Worm (Caenorhabditis elegans) whole organism, L4 larva: ENCODE measurements around the gene slc-17.5.
A peak's percentile ranks its signal among the peaks of the same experiment; 100 is the strongest.

Source experiments
- F26F4.8 ChIP-seq: fragments of 200-800 bp; sonication (Bioruptor generic); conservative IDR thresholded peaks from 2 replicates; pipeline ENCODE4 v1.3.6; 2022; ENCODE audit warnings: missing genetic modification characterization, missing compliant biosample characterization
- F37D6.2 ChIP-seq: sonication (generic microtip); optimal IDR thresholded peaks from 2 replicates; lab custom pipeline; 2016; ENCODE audit warnings: mild to moderate bottlenecking, missing genetic modification characterization, missing compliant biosample characterization
- F49E8.2 ChIP-seq: sonication (generic microtip); optimal IDR thresholded peaks from 2 replicates; lab custom pipeline; 2016; ENCODE audit warnings: missing compliant biosample characterization, mild to moderate bottlenecking, missing genetic modification characterization, borderline replicate concordance
- R02D3.7 ChIP-seq: fragments of 150-350 bp; sonication (generic microtip); optimal IDR thresholded peaks from 3 replicates; lab custom pipeline; 2014; ENCODE audit warnings: missing biosample characterization, missing genetic modification characterization
- T20F7.1 ChIP-seq: fragments of 200-800 bp; sonication (Bioruptor generic); optimal IDR thresholded peaks from 2 replicates; lab custom pipeline; 2018; ENCODE audit warnings: mild to moderate bottlenecking, missing genetic modification characterization, missing compliant biosample characterization
- Y105C5A.15 ChIP-seq: fragments of 200-800 bp; sonication (Bioruptor generic); IDR thresholded peaks from 2 replicates; pipeline ENCODE4 v1.3.6; 2022; ENCODE audit warnings: missing genetic modification characterization, missing compliant biosample characterization
- Y48G9A.11 ChIP-seq: fragments of 200-800 bp; sonication (Bioruptor generic); IDR thresholded peaks from 2 replicates; pipeline ENCODE4 v1.3.6; 2022; ENCODE audit warnings: missing genetic modification reagents, missing genetic modification characterization, missing compliant biosample characterization
- Y5F2A.4 ChIP-seq: fragments of 200-800 bp; sonication (Bioruptor generic); optimal IDR thresholded peaks from 2 replicates; lab custom pipeline; 2018; ENCODE audit warnings: mild to moderate bottlenecking, missing genetic modification characterization, missing compliant biosample characterization
- ZK337.2 ChIP-seq: fragments of 200-800 bp; sonication (Bioruptor generic); IDR thresholded peaks from 2 replicates; pipeline ENCODE4 v1.3.6; 2022; ENCODE audit warnings: missing genetic modification reagents, missing genetic modification characterization, missing compliant biosample characterization
- aly-2 ChIP-seq: sonication (generic microtip); optimal IDR thresholded peaks from 2 replicates; lab custom pipeline; 2018; ENCODE audit warnings: missing biosample characterization, missing genetic modification characterization
- ama-1 ChIP-seq: fragments of 150-350 bp; optimal IDR thresholded peaks from 2 replicates; lab custom pipeline; 2014; ENCODE audit warnings: inconsistent platforms, mixed read lengths
- attf-4 ChIP-seq: sonication (generic microtip); optimal IDR thresholded peaks from 3 replicates; lab custom pipeline; 2017; ENCODE audit warnings: missing biosample characterization, missing genetic modification characterization
- ceh-44 ChIP-seq: fragments of 200-800 bp; sonication (Bioruptor generic); IDR thresholded peaks from 2 replicates; pipeline ENCODE4 v1.3.6; 2022; ENCODE audit warnings: missing genetic modification reagents, missing genetic modification characterization, missing compliant biosample characterization
- ceh-62 ChIP-seq: sonication (generic microtip); optimal IDR thresholded peaks from 2 replicates; lab custom pipeline; 2017; ENCODE audit warnings: missing biosample characterization, missing genetic modification characterization
- ceh-82 ChIP-seq: sonication (generic microtip); optimal IDR thresholded peaks from 2 replicates; lab custom pipeline; 2017; ENCODE audit warnings: missing biosample characterization, missing genetic modification characterization
- daf-12 ChIP-seq: fragments of 150-350 bp; optimal IDR thresholded peaks from 2 replicates; lab custom pipeline; 2014; ENCODE audit warnings: missing biosample characterization, missing genetic modification reagents, missing genetic modification characterization
- daf-16 ChIP-seq, 3 experiments: sonication (generic microtip); optimal IDR thresholded peaks; 2 replicates each; lab custom pipeline; 2016 to 2017; ENCODE audit warnings: missing genetic modification characterization in 3 of 3, missing genetic modification reagents in 3 of 3, mild to moderate bottlenecking in 2 of 3, missing compliant biosample characterization in 2 of 3, missing biosample characterization in 1 of 3, moderate library complexity in 1 of 3
- dmd-6 ChIP-seq: fragments of 200-800 bp; sonication (Bioruptor generic); IDR thresholded peaks from 2 replicates; pipeline ENCODE4 v1.3.6; 2022; ENCODE audit warnings: missing genetic modification reagents, missing genetic modification characterization, missing compliant biosample characterization
- dmd-8 ChIP-seq: fragments of 200-800 bp; sonication (Bioruptor generic); IDR thresholded peaks from 2 replicates; pipeline ENCODE4 v1.3.6; 2022; ENCODE audit warnings: missing genetic modification characterization, missing compliant biosample characterization
- dmd-9 ChIP-seq: fragments of 200-800 bp; sonication (Bioruptor generic); IDR thresholded peaks from 2 replicates; pipeline ENCODE4 v1.3.6; 2022; ENCODE audit warnings: missing genetic modification reagents, missing genetic modification characterization, missing compliant biosample characterization
- duxl-1 ChIP-seq: sonication (generic microtip); optimal IDR thresholded peaks from 2 replicates; lab custom pipeline; 2016; ENCODE audit warnings: mild to moderate bottlenecking, missing genetic modification characterization, moderate library complexity, missing compliant biosample characterization; ENCODE audit not compliant: poor library complexity
- dve-1 ChIP-seq: sonication (generic microtip); optimal IDR thresholded peaks from 2 replicates; lab custom pipeline; 2017; ENCODE audit warnings: antibody characterized with exemption, mild to moderate bottlenecking, missing genetic modification characterization, missing compliant biosample characterization; ENCODE audit not compliant: insufficient read depth
- fkh-10 ChIP-seq: fragments of 150-350 bp; optimal IDR thresholded peaks from 2 replicates; lab custom pipeline; 2014; ENCODE audit warnings: missing biosample characterization, missing genetic modification reagents, missing genetic modification characterization
- gei-8 ChIP-seq: fragments of 200-800 bp; sonication (Bioruptor generic); optimal IDR thresholded peaks from 2 replicates; lab custom pipeline; 2018; ENCODE audit warnings: mild to moderate bottlenecking, missing genetic modification characterization, missing compliant biosample characterization
- hlh-30 ChIP-seq: sonication (generic microtip); optimal IDR thresholded peaks from 2 replicates; lab custom pipeline; 2017; ENCODE audit warnings: antibody characterized with exemption, mild to moderate bottlenecking, missing genetic modification characterization, missing compliant biosample characterization; ENCODE audit not compliant: insufficient read depth
- jun-1 ChIP-seq: fragments of 150-350 bp; optimal IDR thresholded peaks from 2 replicates; lab custom pipeline; 2014; ENCODE audit warnings: missing biosample characterization, missing genetic modification reagents, missing genetic modification characterization
- lin-15B ChIP-seq: fragments of 150-350 bp; sonication (generic microtip); optimal IDR thresholded peaks from 3 replicates; lab custom pipeline; 2014; ENCODE audit warnings: missing biosample characterization, missing genetic modification characterization
- lin-38 ChIP-seq: fragments of 200-800 bp; sonication (Bioruptor generic); IDR thresholded peaks from 2 replicates; pipeline ENCODE4 v1.3.6; 2022; ENCODE audit warnings: missing genetic modification reagents, missing genetic modification characterization, missing compliant biosample characterization
- lir-3 ChIP-seq: sonication (generic microtip); optimal IDR thresholded peaks from 2 replicates; lab custom pipeline; 2016; ENCODE audit warnings: mild to moderate bottlenecking, missing genetic modification characterization, missing compliant biosample characterization
- lsy-2 ChIP-seq, 2 experiments: fragments of 150-350 bp in 1 of 2; sonication (generic microtip) in 1 of 2; optimal IDR thresholded peaks; 2 replicates each; lab custom pipeline; 2014 to 2017; ENCODE audit warnings: missing biosample characterization in 2 of 2, missing genetic modification characterization in 2 of 2
- madf-5 ChIP-seq, 2 experiments: fragments of 200-800 bp; sonication (Bioruptor generic); IDR thresholded peaks; 2 replicates each; pipeline ENCODE4 v1.3.6; 2022; ENCODE audit warnings: missing compliant biosample characterization in 2 of 2, missing genetic modification characterization in 2 of 2
- mes-2 ChIP-seq: sonication (generic microtip); optimal IDR thresholded peaks from 2 replicates; lab custom pipeline; 2016; ENCODE audit warnings: missing genotype, mild to moderate bottlenecking, missing genetic modification characterization, missing compliant biosample characterization; ENCODE audit not compliant: poor library complexity, severe bottlenecking
- mxl-3 ChIP-seq: fragments of 200-800 bp; sonication (Bioruptor generic); optimal IDR thresholded peaks from 2 replicates; lab custom pipeline; 2018; ENCODE audit warnings: mild to moderate bottlenecking, missing genetic modification characterization, missing compliant biosample characterization
- nhr-102 ChIP-seq: sonication (generic microtip); optimal IDR thresholded peaks from 2 replicates; lab custom pipeline; 2016; ENCODE audit warnings: mild to moderate bottlenecking, missing genetic modification characterization, moderate library complexity, missing compliant biosample characterization
- nhr-11 ChIP-seq: fragments of 150-350 bp; optimal IDR thresholded peaks from 2 replicates; lab custom pipeline; 2014; ENCODE audit warnings: missing biosample characterization, missing genetic modification characterization
- nhr-237 ChIP-seq: sonication (generic microtip); optimal IDR thresholded peaks from 2 replicates; lab custom pipeline; 2017; ENCODE audit warnings: missing biosample characterization, missing genetic modification characterization
- nhr-28 ChIP-seq: fragments of 150-350 bp; optimal IDR thresholded peaks from 2 replicates; lab custom pipeline; 2014; ENCODE audit warnings: missing biosample characterization, missing genetic modification characterization
- nhr-41 ChIP-seq: fragments of 200-800 bp; sonication (Bioruptor generic); IDR thresholded peaks from 2 replicates; pipeline ENCODE4 v1.3.6; 2022; ENCODE audit warnings: missing genetic modification reagents, missing genetic modification characterization, missing compliant biosample characterization
- nhr-42 ChIP-seq: fragments of 200-800 bp; sonication (Bioruptor generic); IDR thresholded peaks from 2 replicates; pipeline ENCODE4 v1.3.6; 2022; ENCODE audit warnings: missing genetic modification characterization, missing compliant biosample characterization
- nhr-48 ChIP-seq: sonication (generic microtip); optimal IDR thresholded peaks from 2 replicates; lab custom pipeline; 2016; ENCODE audit warnings: mild to moderate bottlenecking, missing genetic modification characterization, missing compliant biosample characterization
- nhr-6 ChIP-seq: fragments of 150-350 bp; optimal IDR thresholded peaks from 2 replicates; lab custom pipeline; 2014; ENCODE audit warnings: missing biosample characterization, missing genetic modification characterization
- nhr-77 ChIP-seq: fragments of 150-350 bp; optimal IDR thresholded peaks from 2 replicates; lab custom pipeline; 2014; ENCODE audit warnings: missing biosample characterization, missing genetic modification characterization
- php-3 ChIP-seq: fragments of 200-800 bp; sonication (Bioruptor generic); IDR thresholded peaks from 2 replicates; pipeline ENCODE4 v1.3.6; 2022; ENCODE audit warnings: missing genetic modification reagents, missing genetic modification characterization, missing compliant biosample characterization
- pqm-1 ChIP-seq: sonication (generic microtip); optimal IDR thresholded peaks from 2 replicates; lab custom pipeline; 2017; ENCODE audit warnings: missing biosample characterization, missing genetic modification characterization
- rbr-2 ChIP-seq: sonication (generic microtip); optimal IDR thresholded peaks from 2 replicates; lab custom pipeline; 2016; ENCODE audit warnings: missing genotype, missing genetic modification characterization, missing compliant biosample characterization
- sdz-12 ChIP-seq: fragments of 200-800 bp; sonication (Bioruptor generic); optimal IDR thresholded peaks from 2 replicates; lab custom pipeline; 2018; ENCODE audit warnings: mild to moderate bottlenecking, missing genetic modification characterization, missing compliant biosample characterization
- skn-1 ChIP-seq: fragments of 150-350 bp; optimal IDR thresholded peaks from 2 replicates; lab custom pipeline; 2014; ENCODE audit warnings: missing biosample characterization, missing genetic modification characterization
- snpc-4 ChIP-seq: fragments of 150-350 bp; optimal IDR thresholded peaks from 2 replicates; lab custom pipeline; 2014; ENCODE audit warnings: missing biosample characterization, missing genetic modification characterization
- tra-1 ChIP-seq: fragments of 200-800 bp; sonication (Bioruptor generic); IDR thresholded peaks from 2 replicates; pipeline ENCODE4 v1.3.6; 2022; ENCODE audit warnings: missing genetic modification reagents, missing genetic modification characterization, missing compliant biosample characterization
- unc-130 ChIP-seq: sonication (generic microtip); optimal IDR thresholded peaks from 2 replicates; lab custom pipeline; 2016; ENCODE audit warnings: missing genetic modification reagents, missing genetic modification characterization, missing compliant biosample characterization
- unc-62 ChIP-seq, 3 experiments: fragments of 150-350 bp in 1 of 3; sonication (generic microtip); optimal IDR thresholded peaks in 2 of 3; peaks in 1 of 3; 1 replicate in 1 of 3; 2 replicates in 2 of 3; lab custom pipeline; 2014 to 2017; ENCODE audit warnings: missing biosample characterization in 3 of 3, missing genetic modification characterization in 3 of 3, missing genetic modification reagents in 3 of 3, missing genotype in 1 of 3
- zfp-3 ChIP-seq: fragments of 200-800 bp; sonication (Bioruptor generic); conservative IDR thresholded peaks from 2 replicates; pipeline ENCODE4 v1.3.6; 2022; ENCODE audit warnings: missing genetic modification reagents, missing genetic modification characterization, missing compliant biosample characterization

The slc-17.5 gene

DNA sequence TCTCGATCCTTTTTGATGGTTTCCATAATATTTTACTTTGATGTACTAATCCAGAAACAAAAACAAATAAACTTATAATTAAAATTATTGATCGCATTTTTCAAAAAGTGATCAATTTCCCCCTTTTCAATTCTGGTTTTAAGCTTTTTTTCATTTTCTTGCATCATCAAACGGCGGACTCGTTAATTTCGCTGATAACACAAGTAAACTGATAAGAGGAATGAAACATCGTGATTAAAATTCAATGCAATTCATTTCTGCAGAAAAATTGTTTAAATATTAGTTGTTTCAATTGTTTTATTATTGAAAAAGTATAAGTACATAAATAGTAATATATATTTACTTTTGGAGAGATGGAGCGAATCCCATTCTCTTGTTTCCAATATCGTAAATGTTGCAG, 17.4 kb downstream of the slc-17.5 start:
- TF ChIP-seq ceh-44 (GFP tag; lab: Robert Waterston, UW), result no peak
- TF ChIP-seq snpc-4 (tag; lab: Kevin White, UChicago), result no peak
- TF ChIP-seq skn-1, result no peak
- peak; percentile 28 for TF ChIP-seq nhr-48 (tag; lab: Kevin White, UChicago)
- no peak for TF ChIP-seq madf-5 (GFP tag; IDR thresholded peaks at IDR 0.05; lab: Robert Waterston, UW)
- no peak for TF ChIP-seq F26F4.8 (GFP tag; lab: Robert Waterston, UW)
- TF ChIP-seq Y5F2A.4 (GFP tag; lab: Kevin White, UChicago), result no peak
- no peak for TF ChIP-seq aly-2 (tag; lab: Kevin White, UChicago)
- TF ChIP-seq gei-8 (GFP tag; lab: Kevin White, UChicago), result no peak
- TF ChIP-seq zfp-3 (GFP tag; lab: Robert Waterston, UW), result no peak
- no peak for TF ChIP-seq daf-12 (tag; lab: Kevin White, UChicago)
- no peak for TF ChIP-seq nhr-11
- TF ChIP-seq unc-62 (GFP tag; optimal IDR thresholded peaks at IDR 0.05 in 1 of 2; lab: Kevin White, UChicago), result peak in 1 of 2 experiments; percentile 41
- TF ChIP-seq unc-62 (tag; optimal IDR thresholded peaks at IDR 0.05; lab: Kevin White, UChicago), result no peak
- no peak for TF ChIP-seq lin-38
- no peak for TF ChIP-seq unc-130
- TF ChIP-seq nhr-237 (tag; lab: Kevin White, UChicago), result no peak
- no peak for TF ChIP-seq duxl-1 (tag; lab: Kevin White, UChicago)
- TF ChIP-seq nhr-28 (tag; lab: Kevin White, UChicago), result peak; percentile 75
- TF ChIP-seq F49E8.2, result no peak
- TF ChIP-seq nhr-41 (GFP tag; lab: Robert Waterston, UW), result no peak
- TF ChIP-seq Y48G9A.11, result no peak
- no peak for TF ChIP-seq nhr-42 (GFP tag; lab: Robert Waterston, UW)
- TF ChIP-seq dmd-6, result peak; percentile 80
- TF ChIP-seq hlh-30 (tag; lab: Kevin White, UChicago), result no peak
- TF ChIP-seq jun-1, result no peak
- no peak for TF ChIP-seq mxl-3
- TF ChIP-seq dmd-8 (GFP tag; lab: Robert Waterston, UW), result no peak
- no peak for TF ChIP-seq rbr-2 (tag; lab: Kevin White, UChicago)
- no peak for TF ChIP-seq php-3 (GFP tag; lab: Robert Waterston, UW)
- no peak for TF ChIP-seq R02D3.7 (tag; lab: Kevin White, UChicago)
- TF ChIP-seq mes-2 (tag; lab: Kevin White, UChicago), result no peak
- TF ChIP-seq tra-1 (GFP tag; lab: Robert Waterston, UW), result no peak
- TF ChIP-seq daf-16 (GFP tag; optimal IDR thresholded peaks at IDR 0.05; lab: Kevin White, UChicago), result no peak
- peak; percentile 67 for TF ChIP-seq daf-16 (tag; optimal IDR thresholded peaks at IDR 0.05; lab: Kevin White, UChicago)
- TF ChIP-seq dve-1, result peak; percentile 76
- no peak for TF ChIP-seq ZK337.2 (GFP tag; lab: Robert Waterston, UW)
- TF ChIP-seq nhr-77 (tag; lab: Kevin White, UChicago), result peak; percentile 92
- no peak for TF ChIP-seq lin-15B (tag; lab: Kevin White, UChicago)
- TF ChIP-seq dmd-9 (GFP tag; lab: Robert Waterston, UW), result no peak
- TF ChIP-seq attf-4 (tag; lab: Kevin White, UChicago), result no peak
- TF ChIP-seq lir-3 (tag; lab: Kevin White, UChicago), result no peak
- no peak for TF ChIP-seq ama-1 (lab: Kevin White, UChicago)
- TF ChIP-seq fkh-10 (GFP tag; lab: Kevin White, UChicago), result no peak
- no peak for TF ChIP-seq F37D6.2 (tag; lab: Kevin White, UChicago)
- TF ChIP-seq lsy-2 (tag; optimal IDR thresholded peaks at IDR 0.05; lab: Kevin White, UChicago), result no peak
- TF ChIP-seq T20F7.1, result peak; percentile 40
- TF ChIP-seq ceh-82, result no peak
- TF ChIP-seq sdz-12 (GFP tag; lab: Kevin White, UChicago), result no peak
- TF ChIP-seq ceh-62 (tag; lab: Kevin White, UChicago), result no peak
- no peak for TF ChIP-seq nhr-102
- no peak for TF ChIP-seq nhr-6 (tag; lab: Kevin White, UChicago)
- TF ChIP-seq Y105C5A.15 (GFP tag; lab: Robert Waterston, UW), result no peak
- peak; percentile 93 for TF ChIP-seq pqm-1 (tag; lab: Kevin White, UChicago)
